Fruit fly (Drosophila melanogaster): ENCODE data around the gene IM33.

- no peak for TF ChIP-seq pad (GFP tag; optimal IDR thresholded peaks at IDR 0.05)
- no peak for TF ChIP-seq kay (GFP tag; ENCODE audit: borderline replicate concordance)
- TF ChIP-seq cic (GFP tag; optimal IDR thresholded peaks at IDR 0.05), result no peak
- no peak for TF ChIP-seq bab1 (GFP tag; optimal IDR thresholded peaks at IDR 0.05)
- no peak for TF ChIP-seq Mnt (GFP tag; optimal IDR thresholded peaks at IDR 0.05)
- no peak for TF ChIP-seq Clk (GFP tag; optimal IDR thresholded peaks at IDR 0.05)
- no peak for TF ChIP-seq CG5204 (GFP tag; optimal IDR thresholded peaks at IDR 0.05)
- TF ChIP-seq Hr96 (GFP tag; optimal IDR thresholded peaks at IDR 0.05), result no peak
- no peak for TF ChIP-seq CG1620 (GFP tag; optimal IDR thresholded peaks at IDR 0.05)
- TF ChIP-seq Crg-1 (GFP tag; optimal IDR thresholded peaks at IDR 0.05), result no peak
- TF ChIP-seq CG7045 (GFP tag; optimal IDR thresholded peaks at IDR 0.05), result no peak
Measured at dm6 chr2L:3669034-3669433, 27.4 kb downstream of the IM33 start, which contains the start of gene Sfp24Bd.
